Worm (Caenorhabditis elegans): Measurements from ENCODE around the gene lin-31.

The lin-31 gene

DNA sequence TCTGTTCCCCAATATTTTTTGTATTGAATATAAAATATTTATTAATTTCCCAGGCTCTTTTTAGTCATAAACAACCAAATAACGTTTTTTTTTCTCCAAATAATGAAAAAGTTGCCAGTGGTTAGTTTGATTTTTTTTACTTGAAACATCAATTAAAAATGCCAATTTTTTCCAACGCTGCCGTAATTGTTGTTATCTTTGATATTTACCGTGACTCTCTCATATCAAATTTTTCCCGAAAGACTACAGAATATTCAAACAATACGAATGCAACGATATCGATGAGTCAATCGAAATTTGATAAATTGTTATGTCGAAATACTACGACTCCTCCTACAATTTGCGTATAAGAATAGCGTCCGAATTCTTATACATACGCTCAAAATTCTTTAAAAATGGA is 4.6 kb downstream of the lin-31 start, which contains the start of gene K10G6.5:
TSS of gene K10G6.5 (plus strand) at position 345 of the 400 bp plus-strand sequence.
- TF ChIP-seq tab-1 (GFP tag; IDR thresholded peaks at IDR 0.05) (no peak), ztf-29 (GFP tag; IDR thresholded peaks at IDR 0.05) (no peak), klf-2 (GFP tag; conservative IDR thresholded peaks at IDR 0.05) (no peak), cog-1 (tag; optimal IDR thresholded peaks at IDR 0.05) (no peak), ref-1 (GFP tag; conservative IDR thresholded peaks at IDR 0.05) (no peak), T22C8.4 (GFP tag; IDR thresholded peaks at IDR 0.05) (no peak), flt-1 (GFP tag; IDR thresholded peaks at IDR 0.05) (no peak), ztf-23 (GFP tag; IDR thresholded peaks at IDR 0.05) (no peak), med-1 (GFP tag; optimal IDR thresholded peaks at IDR 0.05; ENCODE audit: insufficient read depth) (no peak)

DNA sequence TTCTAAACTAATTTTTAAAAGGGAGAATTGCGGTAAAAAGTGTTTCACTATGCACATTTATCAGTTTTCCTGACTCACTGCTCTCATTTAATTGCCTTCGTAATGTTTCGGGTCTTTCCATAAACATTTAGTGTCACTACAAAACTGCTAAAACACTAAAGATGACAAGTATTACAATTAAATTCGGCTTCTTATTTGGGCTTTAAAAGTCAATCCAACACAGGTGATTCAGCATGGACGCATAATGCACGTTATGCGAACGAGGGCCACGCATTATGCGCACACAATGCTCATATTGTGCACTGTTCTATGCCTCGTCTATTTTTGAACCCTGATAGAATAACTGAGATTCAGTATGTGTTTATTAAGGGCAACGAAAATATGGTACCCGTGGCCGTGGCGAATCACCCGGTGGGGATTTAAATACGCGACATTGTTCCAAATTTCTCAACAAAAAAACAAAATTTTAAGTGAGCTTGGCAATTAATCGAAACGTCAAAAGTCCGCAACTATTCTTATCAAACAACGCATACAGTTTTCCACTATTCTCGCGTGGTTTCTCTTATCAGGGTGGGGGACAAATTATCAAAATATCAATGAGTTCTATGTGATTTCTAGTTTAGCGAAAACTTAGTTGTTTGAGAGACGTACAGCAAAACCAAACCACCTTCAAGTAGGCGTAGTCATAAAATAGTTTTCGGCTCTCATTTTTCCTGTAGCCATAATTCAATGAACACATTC is 7.4 kb downstream of the lin-31 start, which contains the start of gene Y14H12A.2:
TSS of gene Y14H12A.2 (minus strand) at position 51 of the 741 bp plus-strand sequence.
- TF ChIP-seq klf-2 (GFP tag; conservative IDR thresholded peaks at IDR 0.05) (no peak), med-1 (GFP tag; optimal IDR thresholded peaks at IDR 0.05; ENCODE audit: insufficient read depth) (no peak), cog-1 (tag; optimal IDR thresholded peaks at IDR 0.05) (no peak), ref-1 (GFP tag; conservative IDR thresholded peaks at IDR 0.05) (no peak), T22C8.4 (GFP tag; IDR thresholded peaks at IDR 0.05) (no peak), tab-1 (GFP tag; IDR thresholded peaks at IDR 0.05) (no peak), ztf-29 (GFP tag; IDR thresholded peaks at IDR 0.05) (no peak), ztf-23 (GFP tag; IDR thresholded peaks at IDR 0.05) (no peak), flt-1 (GFP tag; IDR thresholded peaks at IDR 0.05) (no peak)

DNA sequence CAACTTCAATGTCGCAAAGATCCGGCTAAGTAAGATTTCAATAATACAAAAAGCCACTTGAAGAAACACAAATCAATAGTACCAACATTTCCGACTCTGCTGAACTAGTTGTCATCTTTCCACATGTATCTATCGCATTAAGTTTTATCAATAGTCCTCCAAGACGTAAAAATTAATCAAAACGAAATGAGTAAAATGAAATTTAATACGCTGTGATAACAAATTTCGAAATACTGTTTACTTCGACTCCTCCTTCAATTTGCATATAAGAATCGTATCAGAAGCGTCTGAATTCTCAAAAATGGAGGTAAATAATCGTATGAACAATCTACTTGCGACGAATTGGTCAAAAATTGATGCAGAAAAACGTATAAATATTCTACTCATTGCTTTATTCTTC is 8.4 kb downstream of the lin-31 start:
- TF ChIP-seq klf-2 (GFP tag; conservative IDR thresholded peaks at IDR 0.05): no peak
- TF ChIP-seq T22C8.4 (GFP tag; IDR thresholded peaks at IDR 0.05): no peak
- TF ChIP-seq ztf-23 (GFP tag; IDR thresholded peaks at IDR 0.05): no peak
- no peak for TF ChIP-seq ztf-29 (GFP tag; IDR thresholded peaks at IDR 0.05)
- no peak for TF ChIP-seq flt-1 (GFP tag; IDR thresholded peaks at IDR 0.05)
- no peak for TF ChIP-seq tab-1 (GFP tag; IDR thresholded peaks at IDR 0.05)
- TF ChIP-seq med-1 (GFP tag; optimal IDR thresholded peaks at IDR 0.05; ENCODE audit: insufficient read depth): no peak
- TF ChIP-seq cog-1 (tag; optimal IDR thresholded peaks at IDR 0.05): no peak
- no peak for TF ChIP-seq ref-1 (GFP tag; conservative IDR thresholded peaks at IDR 0.05)

DNA sequence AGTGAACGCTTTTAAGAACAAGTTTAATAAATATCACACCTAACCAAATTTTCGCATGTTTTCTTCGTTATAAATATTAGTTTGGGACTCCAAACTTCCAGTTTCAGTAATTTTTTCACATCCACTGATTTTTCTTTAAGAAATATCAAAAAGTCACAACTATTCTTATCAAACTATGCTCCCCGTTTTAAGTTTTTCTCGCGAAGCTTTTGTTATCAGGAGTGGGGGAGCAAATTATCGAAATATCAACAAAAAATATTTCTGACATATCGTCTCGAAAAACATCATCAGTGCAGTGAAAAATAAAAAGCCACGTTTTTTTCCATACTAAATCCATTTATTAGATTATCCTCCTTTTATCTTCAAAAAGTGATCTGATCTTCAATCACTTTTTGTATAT is 9.7 kb downstream of the lin-31 start:
- TF ChIP-seq ztf-29 (GFP tag; IDR thresholded peaks at IDR 0.05) (no peak), flt-1 (GFP tag; IDR thresholded peaks at IDR 0.05) (no peak), tab-1 (GFP tag; IDR thresholded peaks at IDR 0.05) (no peak), cog-1 (tag; optimal IDR thresholded peaks at IDR 0.05) (no peak), ref-1 (GFP tag; conservative IDR thresholded peaks at IDR 0.05) (no peak), T22C8.4 (GFP tag; IDR thresholded peaks at IDR 0.05) (no peak), ztf-23 (GFP tag; IDR thresholded peaks at IDR 0.05) (no peak), med-1 (GFP tag; optimal IDR thresholded peaks at IDR 0.05; ENCODE audit: insufficient read depth) (no peak), klf-2 (GFP tag; conservative IDR thresholded peaks at IDR 0.05) (no peak)

DNA sequence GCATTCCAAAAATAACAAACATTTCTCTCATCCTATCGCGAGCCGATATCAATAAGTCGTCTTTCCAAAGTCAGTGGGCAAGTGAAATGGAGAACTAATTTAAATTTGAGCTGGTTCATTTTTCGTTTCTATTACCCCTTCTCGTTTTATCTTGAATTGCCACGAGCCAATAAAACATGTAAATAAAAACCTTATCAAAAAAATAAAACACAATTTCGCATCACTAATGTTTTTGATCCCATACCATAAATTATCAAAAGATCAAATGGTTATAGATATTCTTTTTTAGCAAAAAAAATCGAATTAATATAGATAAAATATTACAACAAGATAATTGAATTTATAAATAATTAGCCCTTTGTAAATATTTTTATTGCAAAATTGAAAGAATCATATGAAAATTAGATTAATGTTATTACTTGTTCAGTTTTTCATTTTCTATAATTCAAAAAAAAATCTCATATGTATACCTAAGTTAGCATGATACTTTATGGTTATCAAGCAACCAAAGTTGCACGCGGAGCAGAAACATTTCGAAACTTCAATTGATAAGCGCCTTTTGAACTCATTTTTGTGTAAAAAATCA is 10.4 kb downstream of the lin-31 start, which contains the start of gene Y14H12A.1:
TSS of gene Y14H12A.1 (plus strand) at position 536 of the 586 bp plus-strand sequence.
- TF ChIP-seq ztf-23 (GFP tag; IDR thresholded peaks at IDR 0.05) (no peak), T22C8.4 (GFP tag; IDR thresholded peaks at IDR 0.05) (no peak), tab-1 (GFP tag; IDR thresholded peaks at IDR 0.05) (no peak), ztf-29 (GFP tag; IDR thresholded peaks at IDR 0.05) (no peak), flt-1 (GFP tag; IDR thresholded peaks at IDR 0.05) (no peak), ref-1 (GFP tag; conservative IDR thresholded peaks at IDR 0.05) (no peak), med-1 (GFP tag; optimal IDR thresholded peaks at IDR 0.05; ENCODE audit: insufficient read depth) (no peak), klf-2 (GFP tag; conservative IDR thresholded peaks at IDR 0.05) (no peak), cog-1 (tag; optimal IDR thresholded peaks at IDR 0.05) (no peak)

DNA sequence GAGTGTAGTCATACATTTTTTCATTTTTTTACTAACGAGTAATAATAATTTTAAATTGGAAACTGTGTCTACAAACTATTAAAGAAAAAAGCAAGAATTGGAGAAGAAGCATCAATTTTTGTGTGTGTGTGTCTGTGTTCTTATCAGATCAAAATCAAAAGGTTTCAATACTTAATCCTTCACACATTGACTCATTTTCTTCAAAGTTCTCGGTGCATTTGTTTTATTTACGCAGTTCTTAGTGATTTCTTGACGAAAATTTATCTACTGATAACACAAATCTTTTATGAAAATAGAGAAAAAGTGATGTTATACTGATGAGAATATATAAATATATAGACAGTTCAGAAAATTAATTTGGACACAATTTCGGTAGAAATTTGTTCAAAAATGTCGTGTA is 13.7 kb downstream of the lin-31 start, which contains the start of gene clc-22:
TSS of gene clc-22 (minus strand) at position 71 of the 400 bp plus-strand sequence.
- no peak for TF ChIP-seq tab-1 (GFP tag; IDR thresholded peaks at IDR 0.05)
- no peak for TF ChIP-seq klf-2 (GFP tag; conservative IDR thresholded peaks at IDR 0.05)
- no peak for TF ChIP-seq T22C8.4 (GFP tag; IDR thresholded peaks at IDR 0.05)
- TF ChIP-seq ref-1 (GFP tag; conservative IDR thresholded peaks at IDR 0.05): no peak
- no peak for TF ChIP-seq med-1 (GFP tag; optimal IDR thresholded peaks at IDR 0.05; ENCODE audit: insufficient read depth)
- no peak for TF ChIP-seq ztf-23 (GFP tag; IDR thresholded peaks at IDR 0.05)
- TF ChIP-seq ztf-29 (GFP tag; IDR thresholded peaks at IDR 0.05): no peak
- no peak for TF ChIP-seq cog-1 (tag; optimal IDR thresholded peaks at IDR 0.05)
- TF ChIP-seq flt-1 (GFP tag; IDR thresholded peaks at IDR 0.05): no peak

DNA sequence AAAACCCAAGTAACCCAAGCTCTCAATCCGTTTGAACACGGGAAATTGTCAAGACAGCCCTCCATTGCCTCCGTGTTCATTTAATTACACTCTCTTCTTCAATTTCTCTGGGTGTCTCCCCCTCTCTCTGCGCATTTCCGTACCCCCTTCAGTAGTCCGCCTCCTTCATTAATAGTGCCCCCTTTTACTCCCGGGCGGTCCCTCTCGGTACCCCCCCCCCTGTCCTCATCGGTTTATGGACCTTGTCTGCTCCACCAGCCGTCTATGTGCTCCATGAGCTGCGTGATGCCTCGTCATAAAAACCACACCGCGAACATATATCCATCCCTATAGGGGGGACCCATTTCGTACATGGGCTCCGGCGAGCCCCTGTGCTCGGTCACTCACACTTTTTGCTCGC is 17.2 kb downstream of the lin-31 start:
- TF ChIP-seq klf-2 (GFP tag; conservative IDR thresholded peaks at IDR 0.05) (no peak), cog-1 (tag; optimal IDR thresholded peaks at IDR 0.05) (peak; percentile 22), tab-1 (GFP tag; IDR thresholded peaks at IDR 0.05) (0 out of 2 replicates have a peak, but pooled peaks have one; percentile 56), ztf-23 (GFP tag; IDR thresholded peaks at IDR 0.05) (peak; percentile 59; the same call in 1 of the 2 replicates), T22C8.4 (GFP tag; IDR thresholded peaks at IDR 0.05) (no peak), flt-1 (GFP tag; IDR thresholded peaks at IDR 0.05) (peak; percentile 54; the same call in 1 of the 2 replicates)

DNA sequence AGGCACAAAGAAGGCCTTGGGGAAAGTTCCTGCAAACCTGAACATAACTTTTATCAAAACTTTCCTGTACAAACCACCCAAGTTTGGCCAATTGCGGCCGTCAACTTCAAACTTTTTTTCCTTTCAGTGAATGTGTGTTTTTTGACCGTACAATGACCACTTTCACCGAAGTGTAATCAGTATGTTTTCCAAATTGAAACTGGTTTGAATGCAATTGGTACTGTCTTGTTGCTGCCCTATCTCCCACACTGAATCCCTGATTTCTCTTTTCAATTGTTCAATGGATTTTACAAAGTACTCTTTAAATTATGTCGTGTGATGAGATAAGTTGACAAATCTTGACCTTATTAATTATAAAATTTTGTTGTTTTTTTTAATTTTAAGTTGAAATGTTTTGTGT is 18.1 kb downstream of the lin-31 start:
- TF ChIP-seq ref-1 (GFP tag; conservative IDR thresholded peaks at IDR 0.05): no peak

DNA sequence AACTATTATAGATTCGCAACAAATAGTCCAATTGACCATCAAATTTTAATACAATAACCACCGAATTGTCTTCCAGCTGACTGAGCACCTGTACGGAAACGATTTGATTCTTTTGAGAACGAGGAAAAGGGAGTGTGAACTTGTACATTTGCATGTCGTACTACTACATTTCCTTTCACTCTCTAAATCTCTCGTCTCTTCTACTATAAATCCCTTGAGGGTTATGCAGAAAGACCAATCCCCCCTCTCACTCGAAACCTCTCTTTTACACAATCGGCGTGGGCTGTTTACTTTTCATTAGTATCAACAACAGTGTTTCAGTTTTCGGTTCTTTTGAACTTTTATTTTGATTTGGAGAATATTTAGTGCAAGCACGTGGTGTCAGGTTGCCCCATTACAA is 19.8 kb downstream of the lin-31 start:
- TF ChIP-seq flt-1 (GFP tag; IDR thresholded peaks at IDR 0.05) (no peak), ref-1 (GFP tag; conservative IDR thresholded peaks at IDR 0.05) (no peak), cog-1 (tag; optimal IDR thresholded peaks at IDR 0.05) (no peak), tab-1 (GFP tag; IDR thresholded peaks at IDR 0.05) (no peak), ztf-29 (GFP tag; IDR thresholded peaks at IDR 0.05) (no peak), med-1 (GFP tag; optimal IDR thresholded peaks at IDR 0.05; ENCODE audit: insufficient read depth) (no peak), klf-2 (GFP tag; conservative IDR thresholded peaks at IDR 0.05) (no peak), T22C8.4 (GFP tag; IDR thresholded peaks at IDR 0.05) (no peak), ztf-23 (GFP tag; IDR thresholded peaks at IDR 0.05) (no peak)

Data from whole organism, midembryonic.